Worm (Caenorhabditis elegans) whole organism, mixed stage, embryonic: ENCODE results near the gene F14H3.5.

ENCODE experiments used
- ces-1 ChIP-seq: fragments of 150-350 bp; optimal IDR thresholded peaks from 2 replicates; lab custom pipeline; 2014; ENCODE audit warnings: missing biosample characterization, missing genetic modification reagents, missing genetic modification characterization
- lin-32 ChIP-seq: fragments of 200-800 bp; sonication (Bioruptor generic); optimal IDR thresholded peaks from 2 replicates; lab custom pipeline; 2018; ENCODE audit warnings: mild to moderate bottlenecking, missing genetic modification characterization, missing compliant biosample characterization
- lsy-2 ChIP-seq: fragments of 150-350 bp; optimal IDR thresholded peaks from 2 replicates; lab custom pipeline; 2014; ENCODE audit warnings: missing biosample characterization, missing genetic modification characterization
- nhr-28 ChIP-seq: fragments of 150-350 bp; optimal IDR thresholded peaks from 2 replicates; lab custom pipeline; 2014; ENCODE audit warnings: missing biosample characterization, missing genetic modification characterization
- pha-4 ChIP-seq: fragments of 150-350 bp; optimal IDR thresholded peaks from 2 replicates; lab custom pipeline; 2018; ENCODE audit warnings: missing biosample characterization, missing genetic modification reagents, missing genetic modification characterization
- sptf-1 ChIP-seq: sonication (generic microtip); optimal IDR thresholded peaks from 2 replicates; lab custom pipeline; 2017; ENCODE audit warnings: mild to moderate bottlenecking, missing genetic modification characterization, moderate library complexity, missing compliant biosample characterization
- unc-62 ChIP-seq: fragments of 150-350 bp; optimal IDR thresholded peaks from 2 replicates; lab custom pipeline; 2014; ENCODE audit warnings: missing biosample characterization, missing genetic modification reagents, missing genetic modification characterization

DNA sequence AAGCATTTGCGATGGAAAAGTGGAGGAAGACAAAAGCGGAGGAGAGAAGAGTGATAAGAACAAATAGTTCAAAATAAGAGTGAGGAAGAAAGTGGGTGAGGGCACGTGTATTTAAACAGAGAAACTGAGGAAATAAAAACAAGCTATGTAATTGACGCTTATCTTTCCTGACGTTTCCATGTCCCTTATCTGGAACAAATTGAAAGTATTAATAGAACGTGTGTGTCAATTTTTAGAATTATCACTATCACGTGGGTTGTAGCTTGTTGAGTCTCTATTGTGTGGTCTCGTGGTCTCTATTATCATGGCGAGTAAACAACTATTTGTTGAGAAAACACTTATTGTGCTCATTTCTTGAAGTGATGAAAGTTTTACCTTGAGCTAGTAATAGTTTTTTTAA is 11.0 kb downstream of the F14H3.5 start, which contains the start of gene T10C6.15:
- TF ChIP-seq unc-62 (no peak), nhr-28 (tag; lab: Kevin White, UChicago) (no peak), lsy-2 (tag; lab: Kevin White, UChicago) (no peak), lin-32 (GFP tag; lab: Kevin White, UChicago) (no peak), sptf-1 (no peak), ces-1 (GFP tag; lab: Kevin White, UChicago) (no peak), pha-4 (tag; lab: Kevin White, UChicago) (no peak)
